Worm (Caenorhabditis elegans) whole organism, L4 larva: ENCODE results near the gene tpan-1.

ENCODE experiments used
- F10B5.3 ChIP-seq: sonication (generic microtip); optimal IDR thresholded peaks from 2 replicates; lab custom pipeline; 2016; ENCODE audit warnings: mild to moderate bottlenecking, missing genetic modification characterization, missing compliant biosample characterization
- T26A8.4 ChIP-seq: fragments of 200-800 bp; sonication (Bioruptor generic); IDR thresholded peaks from 2 replicates; pipeline ENCODE4 v1.3.6; 2022; ENCODE audit warnings: missing genetic modification characterization, missing compliant biosample characterization
- Y48G9A.11 ChIP-seq: fragments of 200-800 bp; sonication (Bioruptor generic); IDR thresholded peaks from 2 replicates; pipeline ENCODE4 v1.3.6; 2022; ENCODE audit warnings: missing genetic modification reagents, missing genetic modification characterization, missing compliant biosample characterization
- Y75B8A.6 ChIP-seq: fragments of 200-800 bp; sonication (Bioruptor generic); IDR thresholded peaks from 2 replicates; pipeline ENCODE4 v1.3.6; 2022; ENCODE audit warnings: missing genetic modification reagents, missing genetic modification characterization, missing compliant biosample characterization
- ZK337.2 ChIP-seq: fragments of 200-800 bp; sonication (Bioruptor generic); IDR thresholded peaks from 2 replicates; pipeline ENCODE4 v1.3.6; 2022; ENCODE audit warnings: missing genetic modification reagents, missing genetic modification characterization, missing compliant biosample characterization
- aly-2 ChIP-seq: sonication (generic microtip); optimal IDR thresholded peaks from 2 replicates; lab custom pipeline; 2018; ENCODE audit warnings: missing biosample characterization, missing genetic modification characterization
- ceh-20 ChIP-seq: fragments of 200-800 bp; sonication (Bioruptor generic); IDR thresholded peaks from 2 replicates; pipeline ENCODE4 v1.3.6; 2022; ENCODE audit warnings: missing genetic modification reagents, missing genetic modification characterization, missing compliant biosample characterization
- ceh-28 ChIP-seq: fragments of 150-350 bp; optimal IDR thresholded peaks from 2 replicates; lab custom pipeline; 2014; ENCODE audit warnings: missing biosample characterization, missing genetic modification reagents, missing genetic modification characterization
- ceh-32 ChIP-seq: sonication (generic microtip); optimal IDR thresholded peaks from 2 replicates; lab custom pipeline; 2016; ENCODE audit warnings: mild to moderate bottlenecking, missing genetic modification characterization, missing compliant biosample characterization; ENCODE audit not compliant: poor library complexity
- ceh-44 ChIP-seq: fragments of 200-800 bp; sonication (Bioruptor generic); IDR thresholded peaks from 2 replicates; pipeline ENCODE4 v1.3.6; 2022; ENCODE audit warnings: missing genetic modification reagents, missing genetic modification characterization, missing compliant biosample characterization
- ceh-82 ChIP-seq: sonication (generic microtip); optimal IDR thresholded peaks from 2 replicates; lab custom pipeline; 2017; ENCODE audit warnings: missing biosample characterization, missing genetic modification characterization
- ctbp-1 ChIP-seq: fragments of 200-800 bp; sonication (Bioruptor generic); IDR thresholded peaks from 2 replicates; pipeline ENCODE4 v1.3.6; 2022; ENCODE audit warnings: missing genetic modification reagents, missing genetic modification characterization, missing compliant biosample characterization
- daf-12 ChIP-seq: fragments of 150-350 bp; optimal IDR thresholded peaks from 2 replicates; lab custom pipeline; 2014; ENCODE audit warnings: missing biosample characterization, missing genetic modification reagents, missing genetic modification characterization
- daf-16 ChIP-seq, 3 experiments: sonication (generic microtip); optimal IDR thresholded peaks; 2 replicates each; lab custom pipeline; 2016 to 2017; ENCODE audit warnings: missing genetic modification characterization in 3 of 3, missing genetic modification reagents in 3 of 3, mild to moderate bottlenecking in 2 of 3, missing compliant biosample characterization in 2 of 3, missing biosample characterization in 1 of 3, moderate library complexity in 1 of 3
- dmd-6 ChIP-seq: fragments of 200-800 bp; sonication (Bioruptor generic); IDR thresholded peaks from 2 replicates; pipeline ENCODE4 v1.3.6; 2022; ENCODE audit warnings: missing genetic modification reagents, missing genetic modification characterization, missing compliant biosample characterization
- dmd-9 ChIP-seq: fragments of 200-800 bp; sonication (Bioruptor generic); IDR thresholded peaks from 2 replicates; pipeline ENCODE4 v1.3.6; 2022; ENCODE audit warnings: missing genetic modification reagents, missing genetic modification characterization, missing compliant biosample characterization
- dpl-1 ChIP-seq: fragments of 150-350 bp; optimal IDR thresholded peaks from 2 replicates; lab custom pipeline; 2014; ENCODE audit warnings: missing biosample characterization, missing genetic modification reagents, missing genetic modification characterization
- duxl-1 ChIP-seq: sonication (generic microtip); optimal IDR thresholded peaks from 2 replicates; lab custom pipeline; 2016; ENCODE audit warnings: mild to moderate bottlenecking, missing genetic modification characterization, moderate library complexity, missing compliant biosample characterization; ENCODE audit not compliant: poor library complexity
- egl-43 ChIP-seq: fragments of 200-800 bp; sonication (Bioruptor generic); IDR thresholded peaks from 2 replicates; pipeline ENCODE4 v1.3.6; 2022; ENCODE audit warnings: missing genetic modification reagents, missing genetic modification characterization, missing compliant biosample characterization
- fkh-10 ChIP-seq: fragments of 150-350 bp; optimal IDR thresholded peaks from 2 replicates; lab custom pipeline; 2014; ENCODE audit warnings: missing biosample characterization, missing genetic modification reagents, missing genetic modification characterization
- hlh-11 ChIP-seq: fragments of 200-800 bp; sonication (Bioruptor generic); optimal IDR thresholded peaks from 2 replicates; lab custom pipeline; 2018; ENCODE audit warnings: mild to moderate bottlenecking, missing genetic modification characterization, missing compliant biosample characterization
- hmg-1.1 ChIP-seq: fragments of 200-800 bp; sonication (Bioruptor generic); IDR thresholded peaks from 2 replicates; pipeline ENCODE4 v1.3.6; 2022; ENCODE audit warnings: missing genetic modification reagents, missing genetic modification characterization, missing compliant biosample characterization
- lin-38 ChIP-seq: fragments of 200-800 bp; sonication (Bioruptor generic); IDR thresholded peaks from 2 replicates; pipeline ENCODE4 v1.3.6; 2022; ENCODE audit warnings: missing genetic modification reagents, missing genetic modification characterization, missing compliant biosample characterization
- lir-3 ChIP-seq: sonication (generic microtip); optimal IDR thresholded peaks from 2 replicates; lab custom pipeline; 2016; ENCODE audit warnings: mild to moderate bottlenecking, missing genetic modification characterization, missing compliant biosample characterization
- lsy-2 ChIP-seq, 2 experiments: fragments of 150-350 bp in 1 of 2; sonication (generic microtip) in 1 of 2; optimal IDR thresholded peaks; 2 replicates each; lab custom pipeline; 2014 to 2017; ENCODE audit warnings: missing biosample characterization in 2 of 2, missing genetic modification characterization in 2 of 2
- madf-9 ChIP-seq: fragments of 200-800 bp; sonication (Bioruptor generic); conservative IDR thresholded peaks from 2 replicates; pipeline ENCODE4 v1.3.6; 2022; ENCODE audit warnings: missing genetic modification reagents, missing genetic modification characterization, missing compliant biosample characterization
- mdl-1 ChIP-seq, 2 experiments: fragments of 150-350 bp in 1 of 2; sonication (generic microtip) in 1 of 2; optimal IDR thresholded peaks; 2 replicates each; lab custom pipeline; 2014 to 2017; ENCODE audit warnings: missing biosample characterization in 2 of 2, missing genetic modification characterization in 2 of 2
- mep-1 ChIP-seq: fragments of 150-350 bp; sonication (generic microtip); optimal IDR thresholded peaks from 3 replicates; lab custom pipeline; 2014; ENCODE audit warnings: missing biosample characterization, missing genetic modification characterization
- mxl-3 ChIP-seq: fragments of 200-800 bp; sonication (Bioruptor generic); optimal IDR thresholded peaks from 2 replicates; lab custom pipeline; 2018; ENCODE audit warnings: mild to moderate bottlenecking, missing genetic modification characterization, missing compliant biosample characterization
- nhr-102 ChIP-seq: sonication (generic microtip); optimal IDR thresholded peaks from 2 replicates; lab custom pipeline; 2016; ENCODE audit warnings: mild to moderate bottlenecking, missing genetic modification characterization, moderate library complexity, missing compliant biosample characterization
- nhr-111 ChIP-seq: fragments of 200-800 bp; sonication (Bioruptor generic); optimal IDR thresholded peaks from 2 replicates; lab custom pipeline; 2018; ENCODE audit warnings: mild to moderate bottlenecking, missing genetic modification characterization, missing compliant biosample characterization
- nhr-25 ChIP-seq: sonication (generic microtip); optimal IDR thresholded peaks from 2 replicates; lab custom pipeline; 2017; ENCODE audit warnings: missing genetic modification characterization, mild to moderate bottlenecking, missing compliant biosample characterization, antibody characterized with exemption, moderate library complexity, borderline replicate concordance; ENCODE audit not compliant: insufficient read depth
- nhr-28 ChIP-seq: fragments of 150-350 bp; optimal IDR thresholded peaks from 2 replicates; lab custom pipeline; 2014; ENCODE audit warnings: missing biosample characterization, missing genetic modification characterization
- nhr-48 ChIP-seq: sonication (generic microtip); optimal IDR thresholded peaks from 2 replicates; lab custom pipeline; 2016; ENCODE audit warnings: mild to moderate bottlenecking, missing genetic modification characterization, missing compliant biosample characterization
- nhr-6 ChIP-seq: fragments of 150-350 bp; optimal IDR thresholded peaks from 2 replicates; lab custom pipeline; 2014; ENCODE audit warnings: missing biosample characterization, missing genetic modification characterization
- nhr-76 ChIP-seq: fragments of 150-350 bp; optimal IDR thresholded peaks from 2 replicates; lab custom pipeline; 2014; ENCODE audit warnings: missing biosample characterization, missing genetic modification characterization
- nhr-77 ChIP-seq: fragments of 150-350 bp; optimal IDR thresholded peaks from 2 replicates; lab custom pipeline; 2014; ENCODE audit warnings: missing biosample characterization, missing genetic modification characterization
- pha-4 ChIP-seq, 2 experiments: fragments of 150-350 bp in 1 of 2; fragments of 200-800 bp in 1 of 2; sonication (Bioruptor generic) in 1 of 2; IDR thresholded peaks in 1 of 2; optimal IDR thresholded peaks in 1 of 2; 2 replicates each; pipeline versions ENCODE4 v1.3.6 to Lab custom; 2014 to 2022; ENCODE audit warnings: missing genetic modification characterization in 2 of 2, missing genetic modification reagents in 2 of 2, missing biosample characterization in 1 of 2, missing compliant biosample characterization in 1 of 2
- php-3 ChIP-seq: fragments of 200-800 bp; sonication (Bioruptor generic); IDR thresholded peaks from 2 replicates; pipeline ENCODE4 v1.3.6; 2022; ENCODE audit warnings: missing genetic modification reagents, missing genetic modification characterization, missing compliant biosample characterization
- pqm-1 ChIP-seq: sonication (generic microtip); optimal IDR thresholded peaks from 2 replicates; lab custom pipeline; 2017; ENCODE audit warnings: missing biosample characterization, missing genetic modification characterization
- rbr-2 ChIP-seq: sonication (generic microtip); optimal IDR thresholded peaks from 2 replicates; lab custom pipeline; 2016; ENCODE audit warnings: missing genotype, missing genetic modification characterization, missing compliant biosample characterization
- saeg-2 ChIP-seq: fragments of 200-800 bp; sonication (Bioruptor generic); IDR thresholded peaks from 2 replicates; pipeline ENCODE4 v1.3.6; 2022; ENCODE audit warnings: missing genetic modification reagents, missing genetic modification characterization, missing compliant biosample characterization
- sdz-12 ChIP-seq: fragments of 200-800 bp; sonication (Bioruptor generic); optimal IDR thresholded peaks from 2 replicates; lab custom pipeline; 2018; ENCODE audit warnings: mild to moderate bottlenecking, missing genetic modification characterization, missing compliant biosample characterization
- set-16 ChIP-seq: fragments of 200-800 bp; sonication (Bioruptor generic); IDR thresholded peaks from 2 replicates; pipeline ENCODE4 v1.3.6; 2022; ENCODE audit warnings: missing genetic modification reagents, missing genetic modification characterization, missing compliant biosample characterization
- snpc-1.2 ChIP-seq: fragments of 200-800 bp; sonication (Bioruptor generic); IDR thresholded peaks from 2 replicates; pipeline ENCODE4 v1.3.6; 2022; ENCODE audit warnings: missing genetic modification reagents, missing genetic modification characterization, missing compliant biosample characterization
- unc-130 ChIP-seq: sonication (generic microtip); optimal IDR thresholded peaks from 2 replicates; lab custom pipeline; 2016; ENCODE audit warnings: missing genetic modification reagents, missing genetic modification characterization, missing compliant biosample characterization
- vab-7 ChIP-seq: fragments of 200-800 bp; sonication (Bioruptor generic); IDR thresholded peaks from 2 replicates; pipeline ENCODE4 v1.3.6; 2022; ENCODE audit warnings: missing genetic modification reagents, missing genetic modification characterization, missing compliant biosample characterization

tpan-1 gene

ce11 chrV:20752609-20753102 is 36.6 kb upstream of the tpan-1 start, which contains the start of gene pha-4 (continued):
- TF ChIP-seq hmg-1.1 (GFP tag; lab: Robert Waterston, UW) (no peak), nhr-28 (tag; lab: Kevin White, UChicago) (peak; percentile 31), php-3 (GFP tag; lab: Robert Waterston, UW) (peak; percentile 68), snpc-1.2 (0 out of 2 replicates have a peak, but pooled peaks have one; percentile 28), lsy-2 (tag; optimal IDR thresholded peaks at IDR 0.05; lab: Kevin White, UChicago) (no peak), nhr-6 (peak; percentile 65), nhr-102 (tag; lab: Kevin White, UChicago) (peak; percentile 32), mep-1 (tag; lab: Kevin White, UChicago) (peak; percentile 52), Y48G9A.11 (GFP tag; lab: Robert Waterston, UW) (no peak), pha-4 (GFP tag; IDR thresholded peaks at IDR 0.05; lab: Robert Waterston, UW) (no peak), pha-4 (tag; optimal IDR thresholded peaks at IDR 0.05; lab: Kevin White, UChicago) (peak; percentile 95), nhr-77 (tag; lab: Kevin White, UChicago) (peak; percentile 20), ceh-44 (GFP tag; lab: Robert Waterston, UW) (no peak), fkh-10 (GFP tag; lab: Kevin White, UChicago) (no peak), ceh-82 (tag; lab: Kevin White, UChicago) (no peak), dpl-1 (no peak), ceh-20 (GFP tag; lab: Robert Waterston, UW) (no peak), hlh-11 (peak; percentile 88), rbr-2 (no peak), mdl-1 (tag; optimal IDR thresholded peaks at IDR 0.05; lab: Kevin White, UChicago) (no peak), lin-38 (GFP tag; lab: Robert Waterston, UW) (no peak), nhr-111 (GFP tag; lab: Kevin White, UChicago) (no peak), T26A8.4 (peak; percentile 11; the same call in 1 of the 2 replicates), aly-2 (tag; lab: Kevin White, UChicago) (no peak), pqm-1 (tag; lab: Kevin White, UChicago) (peak; percentile 59), dmd-9 (no peak), mxl-3 (peak; percentile 76), daf-16 (GFP tag; optimal IDR thresholded peaks at IDR 0.05; lab: Kevin White, UChicago) (no peak), daf-16 (tag; optimal IDR thresholded peaks at IDR 0.05; lab: Kevin White, UChicago) (peak; percentile 45), duxl-1 (no peak)

- TF ChIP-seq F10B5.3 (tag; lab: Kevin White, UChicago), result no peak
- TF ChIP-seq ZK337.2, result no peak
- peak; percentile 15 for TF ChIP-seq hlh-11
- no peak for TF ChIP-seq mdl-1 (tag; optimal IDR thresholded peaks at IDR 0.05; lab: Kevin White, UChicago)
- TF ChIP-seq daf-12 (tag; lab: Kevin White, UChicago), result no peak
- no peak for TF ChIP-seq Y48G9A.11 (GFP tag; lab: Robert Waterston, UW)
- no peak for TF ChIP-seq pha-4 (GFP tag; IDR thresholded peaks at IDR 0.05; lab: Robert Waterston, UW)
- peak; percentile 72 for TF ChIP-seq pha-4 (tag; optimal IDR thresholded peaks at IDR 0.05; lab: Kevin White, UChicago)
- no peak for TF ChIP-seq ctbp-1 (GFP tag; lab: Robert Waterston, UW)
- TF ChIP-seq daf-16 (GFP tag; optimal IDR thresholded peaks at IDR 0.05; lab: Kevin White, UChicago), result no peak
- TF ChIP-seq daf-16 (tag; optimal IDR thresholded peaks at IDR 0.05; lab: Kevin White, UChicago), result peak; percentile 41
- TF ChIP-seq dmd-6, result no peak
- peak; percentile 9 for TF ChIP-seq ceh-28 (tag; lab: Kevin White, UChicago)
- TF ChIP-seq madf-9, result no peak
- TF ChIP-seq ceh-32, result no peak
- TF ChIP-seq pqm-1 (tag; lab: Kevin White, UChicago), result peak; percentile 67
- no peak for TF ChIP-seq nhr-25 (tag; lab: Kevin White, UChicago)
- TF ChIP-seq Y75B8A.6 (GFP tag; lab: Robert Waterston, UW), result no peak
- TF ChIP-seq set-16 (GFP tag; lab: Robert Waterston, UW), result no peak
- TF ChIP-seq vab-7 (GFP tag; lab: Robert Waterston, UW), result no peak
- TF ChIP-seq sdz-12 (GFP tag; lab: Kevin White, UChicago), result no peak
- no peak for TF ChIP-seq nhr-76 (tag; lab: Kevin White, UChicago)
- no peak for TF ChIP-seq nhr-48 (tag; lab: Kevin White, UChicago)
- no peak for TF ChIP-seq lir-3 (tag; lab: Kevin White, UChicago)
- TF ChIP-seq saeg-2 (GFP tag; lab: Robert Waterston, UW), result no peak
- no peak for TF ChIP-seq unc-130 (GFP tag; lab: Kevin White, UChicago)
- no peak for TF ChIP-seq egl-43 (GFP tag; lab: Robert Waterston, UW)
Observed at ce11 chrV:20753838-20754503, 35.3 kb upstream of the tpan-1 start.
